Fruit fly (Drosophila melanogaster): Measurements from ENCODE around the gene mRpL1.

Gene mRpL1

DNA sequence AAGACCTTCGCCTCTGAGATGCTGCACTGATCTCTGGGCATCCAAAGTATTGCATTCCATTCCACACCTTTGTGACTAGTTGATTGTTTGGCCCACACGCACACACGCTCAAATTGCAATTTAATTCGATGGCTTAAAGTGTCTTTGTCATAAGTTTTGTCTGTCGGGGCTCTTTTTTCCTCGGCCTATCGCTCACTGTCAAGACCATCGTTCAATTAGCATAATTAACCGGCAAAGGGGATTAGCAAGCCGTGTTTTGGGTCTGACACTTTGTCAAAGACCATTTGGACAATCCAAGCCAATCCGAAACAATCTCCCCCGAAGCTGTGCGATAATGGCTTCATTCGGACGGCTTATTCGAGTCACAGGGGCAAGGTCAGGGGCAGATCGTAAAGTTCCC is 46.9 kb upstream of the mRpL1 start:
- TF ChIP-seq CG18011 (GFP tag; optimal IDR thresholded peaks at IDR 0.05) (no peak), CG4820 (GFP tag; optimal IDR thresholded peaks at IDR 0.05) (no peak), CG17385 (GFP tag; optimal IDR thresholded peaks at IDR 0.05) (no peak), chinmo (GFP tag; IDR thresholded peaks at IDR 0.05; ENCODE audit: partially characterized antibody) (0 out of 4 replicates have a peak, but pooled peaks have one; percentile 64), pros (GFP tag; optimal IDR thresholded peaks at IDR 0.05) (peak; percentile 2), sd (tag; optimal IDR thresholded peaks at IDR 0.05) (peak; percentile 52), grau (tag; optimal IDR thresholded peaks at IDR 0.05) (no peak), wdn (GFP tag; IDR thresholded peaks at IDR 0.05) (no peak), Pdp1 (GFP tag; optimal IDR thresholded peaks at IDR 0.05) (peak in 1 of 2 experiments; percentile 7), Drgx (GFP tag; IDR thresholded peaks at IDR 0.05) (no peak), oc (tag; optimal IDR thresholded peaks at IDR 0.05) (peak; percentile 78), vvl (GFP tag; IDR thresholded peaks at IDR 0.05) (peak; percentile 14; the same call in 1 of the 2 replicates)

dm6 chr3R:8256040-8256439 is 45.2 kb upstream of the mRpL1 start:
- TF ChIP-seq Fer2 (tag; optimal IDR thresholded peaks at IDR 0.05) (no peak), usp (GFP tag; optimal IDR thresholded peaks at IDR 0.05) (no peak), CG15601 (tag; optimal IDR thresholded peaks at IDR 0.05) (no peak), CG42726 (GFP tag; IDR thresholded peaks at IDR 0.05; ENCODE audit: partially characterized antibody) (no peak), lilli (GFP tag; optimal IDR thresholded peaks at IDR 0.05) (peak; percentile 25), mam (GFP tag; optimal IDR thresholded peaks at IDR 0.05) (peak; percentile 12), wek (GFP tag; optimal IDR thresholded peaks at IDR 0.05) (no peak), Eip74EF (GFP tag; optimal IDR thresholded peaks at IDR 0.05) (no peak), ttk (GFP tag; IDR thresholded peaks at IDR 0.05) (no peak), corto (GFP tag; optimal IDR thresholded peaks at IDR 0.05) (no peak), maf-S (GFP tag; optimal IDR thresholded peaks at IDR 0.05) (no peak), CG8388 (GFP tag; optimal IDR thresholded peaks at IDR 0.05) (peak; percentile 7), pan (optimal IDR thresholded peaks at IDR 0.05) (no peak), pan (GFP tag; optimal IDR thresholded peaks at IDR 0.05 in 1 of 2, IDR thresholded peaks at IDR 0.05 in 1 of 2) (no peak), Ptx1 (GFP tag; IDR thresholded peaks at IDR 0.05) (no peak), CG2712 (tag; optimal IDR thresholded peaks at IDR 0.05) (peak; percentile 12), grau (tag; optimal IDR thresholded peaks at IDR 0.05) (peak; percentile 54), lab (GFP tag; optimal IDR thresholded peaks at IDR 0.05) (peak; percentile 54), CG8290 (GFP tag; optimal IDR thresholded peaks at IDR 0.05) (no peak), CG8290 (tag; optimal IDR thresholded peaks at IDR 0.05) (peak in 1 of 2 experiments; percentile 13), Tbp (GFP tag; optimal IDR thresholded peaks at IDR 0.05) (no peak), Sox102F (GFP tag; optimal IDR thresholded peaks at IDR 0.05) (peak; percentile 34), p53 (GFP tag; optimal IDR thresholded peaks at IDR 0.05) (no peak), CG9727 (GFP tag; optimal IDR thresholded peaks at IDR 0.05) (peak; percentile 23), onecut (GFP tag; IDR thresholded peaks at IDR 0.05) (no peak), NK7.1 (GFP tag; optimal IDR thresholded peaks at IDR 0.05) (no peak), danr (GFP tag; IDR thresholded peaks at IDR 0.05) (no peak), CG14860 (GFP tag; IDR thresholded peaks at IDR 0.05; ENCODE audit: partially characterized antibody) (no peak), bab2 (GFP tag; optimal IDR thresholded peaks at IDR 0.05) (no peak), CG8281 (tag; optimal IDR thresholded peaks at IDR 0.05) (no peak), sr (GFP tag; IDR thresholded peaks at IDR 0.05) (no peak), lola (GFP tag; optimal IDR thresholded peaks at IDR 0.05) (no peak), CG3281 (GFP tag; optimal IDR thresholded peaks at IDR 0.05) (peak; percentile 45), CG2120 (GFP tag; optimal IDR thresholded peaks at IDR 0.05) (peak; percentile 61), CG9437 (GFP tag; optimal IDR thresholded peaks at IDR 0.05) (no peak), CG16779 (GFP tag; IDR thresholded peaks at IDR 0.05) (no peak), lbe (GFP tag; optimal IDR thresholded peaks at IDR 0.05) (no peak), PHDP (tag; optimal IDR thresholded peaks at IDR 0.05) (peak; percentile 42), sima (GFP tag; optimal IDR thresholded peaks at IDR 0.05) (no peak)
